Worm (Caenorhabditis elegans) whole organism, mixed stage, embryonic: Measurements from ENCODE around the gene clec-231.

Experiments used
- M03D4.4 ChIP-seq: sonication (generic microtip); optimal IDR thresholded peaks from 2 replicates; lab custom pipeline; 2017; ENCODE audit warnings: mild to moderate bottlenecking, missing genetic modification characterization, missing compliant biosample characterization
- bed-3 ChIP-seq: fragments of 200-800 bp; sonication (Bioruptor generic); optimal IDR thresholded peaks from 3 replicates; lab custom pipeline; 2018; ENCODE audit warnings: mild to moderate bottlenecking, missing genetic modification characterization, moderate library complexity, missing compliant biosample characterization
- blmp-1 ChIP-seq: fragments of 150-350 bp; optimal IDR thresholded peaks from 2 replicates; lab custom pipeline; 2014; ENCODE audit warnings: missing biosample characterization, missing genetic modification characterization
- ceh-39 ChIP-seq: fragments of 150-350 bp; optimal IDR thresholded peaks from 2 replicates; lab custom pipeline; 2014; ENCODE audit warnings: missing biosample characterization, missing genetic modification characterization
- ceh-43 ChIP-seq: fragments of 200-800 bp; sonication (Bioruptor generic); optimal IDR thresholded peaks from 2 replicates; lab custom pipeline; 2018; ENCODE audit warnings: mild to moderate bottlenecking, missing genetic modification characterization, moderate library complexity, missing compliant biosample characterization
- ceh-83 ChIP-seq: fragments of 200-800 bp; sonication (Bioruptor generic); optimal IDR thresholded peaks from 2 replicates; lab custom pipeline; 2018; ENCODE audit warnings: mild to moderate bottlenecking, missing genetic modification characterization, missing compliant biosample characterization
- ces-1 ChIP-seq: fragments of 150-350 bp; optimal IDR thresholded peaks from 2 replicates; lab custom pipeline; 2014; ENCODE audit warnings: missing biosample characterization, missing genetic modification reagents, missing genetic modification characterization
- cnd-1 ChIP-seq: fragments of 200-800 bp; sonication (Bioruptor generic); optimal IDR thresholded peaks from 2 replicates; lab custom pipeline; 2018; ENCODE audit warnings: mild to moderate bottlenecking, missing genetic modification characterization, missing compliant biosample characterization
- elt-1 ChIP-seq: sonication (generic microtip); optimal IDR thresholded peaks from 2 replicates; lab custom pipeline; 2017; ENCODE audit warnings: missing genetic modification characterization, mild to moderate bottlenecking, missing compliant biosample characterization, antibody characterized with exemption, moderate library complexity, borderline replicate concordance; ENCODE audit not compliant: insufficient read depth
- flh-1 ChIP-seq: fragments of 200-800 bp; sonication (Bioruptor generic); optimal IDR thresholded peaks from 2 replicates; lab custom pipeline; 2018; ENCODE audit warnings: mild to moderate bottlenecking, missing genetic modification characterization, moderate library complexity, missing compliant biosample characterization
- ham-2 ChIP-seq: fragments of 200-800 bp; sonication (Bioruptor generic); optimal IDR thresholded peaks from 2 replicates; lab custom pipeline; 2018; ENCODE audit warnings: mild to moderate bottlenecking, missing genetic modification characterization, missing compliant biosample characterization
- hlh-1 ChIP-seq: fragments of 150-350 bp; optimal IDR thresholded peaks from 2 replicates; lab custom pipeline; 2014; ENCODE audit warnings: missing biosample characterization, missing genetic modification reagents, missing genetic modification characterization
- lin-13 ChIP-seq: fragments of 150-350 bp; optimal IDR thresholded peaks from 2 replicates; lab custom pipeline; 2014; ENCODE audit warnings: missing biosample characterization, missing genetic modification characterization
- lin-32 ChIP-seq: fragments of 200-800 bp; sonication (Bioruptor generic); optimal IDR thresholded peaks from 2 replicates; lab custom pipeline; 2018; ENCODE audit warnings: mild to moderate bottlenecking, missing genetic modification characterization, missing compliant biosample characterization
- mab-5 ChIP-seq: fragments of 150-350 bp; optimal IDR thresholded peaks from 2 replicates; lab custom pipeline; 2014; ENCODE audit warnings: missing biosample characterization, missing genetic modification characterization
- mep-1 ChIP-seq: fragments of 150-350 bp; optimal IDR thresholded peaks from 2 replicates; lab custom pipeline; 2017; ENCODE audit warnings: missing biosample characterization, missing genetic modification reagents, missing genetic modification characterization, inconsistent platforms
- nhr-12 ChIP-seq: fragments of 150-350 bp; optimal IDR thresholded peaks from 2 replicates; lab custom pipeline; 2014; ENCODE audit warnings: missing biosample characterization, missing genetic modification characterization
- nhr-2 ChIP-seq: fragments of 150-350 bp; optimal IDR thresholded peaks from 2 replicates; lab custom pipeline; 2014; ENCODE audit warnings: missing biosample characterization, missing genetic modification characterization
- nhr-237 ChIP-seq: fragments of 150-350 bp; optimal IDR thresholded peaks from 2 replicates; lab custom pipeline; 2014; ENCODE audit warnings: missing biosample characterization, missing genetic modification characterization
- nhr-28 ChIP-seq: fragments of 150-350 bp; optimal IDR thresholded peaks from 2 replicates; lab custom pipeline; 2014; ENCODE audit warnings: missing biosample characterization, missing genetic modification characterization
- nhr-76 ChIP-seq: sonication (generic microtip); optimal IDR thresholded peaks from 2 replicates; lab custom pipeline; 2017; ENCODE audit warnings: missing biosample characterization, missing genetic modification characterization
- pha-4 ChIP-seq: fragments of 150-350 bp; optimal IDR thresholded peaks from 2 replicates; lab custom pipeline; 2018; ENCODE audit warnings: missing biosample characterization, missing genetic modification reagents, missing genetic modification characterization
- sem-2 ChIP-seq: fragments of 200-800 bp; sonication (Bioruptor generic); optimal IDR thresholded peaks from 2 replicates; lab custom pipeline; 2018; ENCODE audit warnings: mild to moderate bottlenecking, missing genetic modification characterization, missing compliant biosample characterization
- snpc-4 ChIP-seq: fragments of 150-350 bp; optimal IDR thresholded peaks from 2 replicates; lab custom pipeline; 2014; ENCODE audit warnings: missing biosample characterization, missing genetic modification characterization
- sptf-1 ChIP-seq: sonication (generic microtip); optimal IDR thresholded peaks from 2 replicates; lab custom pipeline; 2017; ENCODE audit warnings: mild to moderate bottlenecking, missing genetic modification characterization, moderate library complexity, missing compliant biosample characterization
- tbx-8 ChIP-seq: fragments of 200-800 bp; sonication (Bioruptor generic); optimal IDR thresholded peaks from 2 replicates; lab custom pipeline; 2018; ENCODE audit warnings: mild to moderate bottlenecking, missing genetic modification characterization, moderate library complexity, missing compliant biosample characterization
- unc-120 ChIP-seq: sonication (generic microtip); optimal IDR thresholded peaks from 2 replicates; lab custom pipeline; 2017; ENCODE audit warnings: missing genetic modification characterization, missing compliant biosample characterization; ENCODE audit not compliant: poor library complexity, severe bottlenecking
- unc-39 ChIP-seq: fragments of 150-350 bp; optimal IDR thresholded peaks from 2 replicates; lab custom pipeline; 2014; ENCODE audit warnings: missing biosample characterization, missing genetic modification characterization
- zip-8 ChIP-seq: fragments of 150-350 bp; optimal IDR thresholded peaks from 2 replicates; lab custom pipeline; 2014; ENCODE audit warnings: missing biosample characterization, missing genetic modification characterization
- ztf-11 ChIP-seq: fragments of 150-350 bp; optimal IDR thresholded peaks from 2 replicates; lab custom pipeline; 2014; ENCODE audit warnings: missing biosample characterization, missing genetic modification characterization

clec-231 gene

ce11 chrV:15352376-15352775 is 1.9 kb upstream of the clec-231 start, which contains the start of gene srx-58:
srx-58 (plus strand) TSS chrV:15352676.
- TF ChIP-seq bed-3 (GFP tag; lab: Kevin White, UChicago) (no peak), snpc-4 (no peak), nhr-12 (no peak), tbx-8 (GFP tag; lab: Kevin White, UChicago) (no peak), cnd-1 (no peak), ceh-43 (no peak), pha-4 (tag; lab: Kevin White, UChicago) (no peak), ceh-83 (GFP tag; lab: Kevin White, UChicago) (no peak), nhr-76 (tag; lab: Kevin White, UChicago) (no peak), lin-13 (no peak), blmp-1 (tag; lab: Kevin White, UChicago) (no peak), mep-1 (tag; lab: Kevin White, UChicago) (no peak)

- TF ChIP-seq ces-1 (GFP tag; lab: Kevin White, UChicago) = no peak
- TF ChIP-seq mep-1 (tag; lab: Kevin White, UChicago) = no peak
- TF ChIP-seq lin-32 (GFP tag; lab: Kevin White, UChicago) = no peak
- no peak for TF ChIP-seq ztf-11 (tag; lab: Kevin White, UChicago)
- no peak for TF ChIP-seq nhr-237
- no peak for TF ChIP-seq flh-1 (GFP tag; lab: Kevin White, UChicago)
- no peak for TF ChIP-seq pha-4 (tag; lab: Kevin White, UChicago)
- TF ChIP-seq M03D4.4 = no peak
- TF ChIP-seq bed-3 (GFP tag; lab: Kevin White, UChicago) = no peak
- no peak for TF ChIP-seq snpc-4
- no peak for TF ChIP-seq sem-2 (GFP tag; lab: Kevin White, UChicago)
- no peak for TF ChIP-seq blmp-1 (tag; lab: Kevin White, UChicago)
- no peak for TF ChIP-seq nhr-28 (tag; lab: Kevin White, UChicago)
- no peak for TF ChIP-seq unc-39 (tag; lab: Kevin White, UChicago)
- no peak for TF ChIP-seq lin-13
- TF ChIP-seq nhr-12 = no peak
- no peak for TF ChIP-seq mab-5 (tag; lab: Kevin White, UChicago)
- no peak for TF ChIP-seq zip-8
Measured at ce11 chrV:15349044-15349443, 1.5 kb downstream of the clec-231 start, which contains the start of gene clec-230. clec-230 (minus strand) TSS chrV:15349144.

- no peak for TF ChIP-seq nhr-237
- TF ChIP-seq sem-2 (GFP tag; lab: Kevin White, UChicago) = no peak
- TF ChIP-seq ceh-43 = no peak
- TF ChIP-seq mep-1 (tag; lab: Kevin White, UChicago) = no peak
- no peak for TF ChIP-seq hlh-1 (tag; lab: Kevin White, UChicago)
- TF ChIP-seq nhr-76 (tag; lab: Kevin White, UChicago) = no peak
- TF ChIP-seq tbx-8 (GFP tag; lab: Kevin White, UChicago) = no peak
- TF ChIP-seq ceh-83 (GFP tag; lab: Kevin White, UChicago) = no peak
- no peak for TF ChIP-seq bed-3 (GFP tag; lab: Kevin White, UChicago)
- TF ChIP-seq snpc-4 = no peak
- TF ChIP-seq cnd-1 = no peak
- TF ChIP-seq elt-1 (tag; lab: Kevin White, UChicago) = no peak
- TF ChIP-seq nhr-12 = no peak
Measured at ce11 chrV:15347292-15347691, 3.2 kb downstream of the clec-231 start, which contains the start of gene C29F3.3. C29F3.3 (minus strand) TSS chrV:15347392.

ce11 chrV:15344481-15344880 is 6.0 kb downstream of the clec-231 start, which contains the start of gene wrt-8:
wrt-8 (minus strand) TSS chrV:15344581.
- no peak for TF ChIP-seq ham-2 (GFP tag; lab: Kevin White, UChicago)
- no peak for TF ChIP-seq nhr-28 (tag; lab: Kevin White, UChicago)
- no peak for TF ChIP-seq ztf-11 (tag; lab: Kevin White, UChicago)
- TF ChIP-seq elt-1 (tag; lab: Kevin White, UChicago) = no peak
- TF ChIP-seq nhr-2 = no peak
- TF ChIP-seq hlh-1 (tag; lab: Kevin White, UChicago) = no peak
- no peak for TF ChIP-seq mab-5 (tag; lab: Kevin White, UChicago)
- no peak for TF ChIP-seq ceh-39 (tag; lab: Kevin White, UChicago)
- TF ChIP-seq unc-39 (tag; lab: Kevin White, UChicago) = no peak
- TF ChIP-seq ceh-83 (GFP tag; lab: Kevin White, UChicago) = no peak
- TF ChIP-seq nhr-76 (tag; lab: Kevin White, UChicago) = no peak
- no peak for TF ChIP-seq bed-3 (GFP tag; lab: Kevin White, UChicago)
- TF ChIP-seq pha-4 (tag; lab: Kevin White, UChicago) = no peak
- TF ChIP-seq nhr-237 = no peak
- no peak for TF ChIP-seq lin-32 (GFP tag; lab: Kevin White, UChicago)
- TF ChIP-seq mep-1 (tag; lab: Kevin White, UChicago) = no peak
- no peak for TF ChIP-seq cnd-1
- no peak for TF ChIP-seq lin-13
- no peak for TF ChIP-seq sptf-1 (tag; lab: Kevin White, UChicago)

- no peak for TF ChIP-seq unc-120 (tag; lab: Kevin White, UChicago)
- TF ChIP-seq lin-32 (GFP tag; lab: Kevin White, UChicago) = no peak
- TF ChIP-seq, all 35 proteins: peak for 0
Measured at ce11 chrV:15341404-15341803, 9.1 kb downstream of the clec-231 start, which contains the start of gene clec-229. clec-229 (minus strand) TSS chrV:15341504.
